Fruit fly (Drosophila melanogaster) whole organism, wandering third instar larva: ENCODE results near the gene Pisd.

Source experiments
- CrebA ChIP-seq: fragments of 200-800 bp; sonication (Bioruptor generic); optimal IDR thresholded peaks from 2 replicates; lab custom pipeline; 2016; ENCODE audit warnings: missing biosample characterization, mild to moderate bottlenecking, missing genetic modification characterization, borderline replicate concordance
- usp ChIP-seq: fragments of >200 bp; optimal IDR thresholded peaks from 2 replicates; lab custom pipeline; 2017; ENCODE audit warnings: missing biosample characterization, missing genetic modification characterization

dm6 chr3R:24024688-24025087 is 25.9 kb upstream of the Pisd start:
- TF ChIP-seq usp (GFP tag; lab: Kevin White, UChicago) (no peak), CrebA (GFP tag; lab: Kevin White, UChicago) (no peak)
